Worm (Caenorhabditis elegans) whole organism, L4 larva: ENCODE results near the gene gtr-1.
A peak's percentile ranks its signal among the peaks of the same experiment; 100 is the strongest.

Experiments
- D1046.2 ChIP-seq: fragments of 200-800 bp; sonication (Bioruptor generic); IDR thresholded peaks from 2 replicates; pipeline ENCODE4 v1.3.6; 2022; ENCODE audit warnings: missing genetic modification characterization, missing compliant biosample characterization
- F10B5.3 ChIP-seq: sonication (generic microtip); optimal IDR thresholded peaks from 2 replicates; lab custom pipeline; 2016; ENCODE audit warnings: mild to moderate bottlenecking, missing genetic modification characterization, missing compliant biosample characterization
- F37D6.2 ChIP-seq: sonication (generic microtip); optimal IDR thresholded peaks from 2 replicates; lab custom pipeline; 2016; ENCODE audit warnings: mild to moderate bottlenecking, missing genetic modification characterization, missing compliant biosample characterization
- F49E8.2 ChIP-seq: sonication (generic microtip); optimal IDR thresholded peaks from 2 replicates; lab custom pipeline; 2016; ENCODE audit warnings: missing compliant biosample characterization, mild to moderate bottlenecking, missing genetic modification characterization, borderline replicate concordance
- R02D3.7 ChIP-seq: fragments of 150-350 bp; sonication (generic microtip); optimal IDR thresholded peaks from 3 replicates; lab custom pipeline; 2014; ENCODE audit warnings: missing biosample characterization, missing genetic modification characterization
- T26A8.4 ChIP-seq: fragments of 200-800 bp; sonication (Bioruptor generic); IDR thresholded peaks from 2 replicates; pipeline ENCODE4 v1.3.6; 2022; ENCODE audit warnings: missing genetic modification characterization, missing compliant biosample characterization
- Y48G9A.11 ChIP-seq: fragments of 200-800 bp; sonication (Bioruptor generic); IDR thresholded peaks from 2 replicates; pipeline ENCODE4 v1.3.6; 2022; ENCODE audit warnings: missing genetic modification reagents, missing genetic modification characterization, missing compliant biosample characterization
- ZK546.5 ChIP-seq, 2 experiments: sonication (generic microtip); optimal IDR thresholded peaks; 2 replicates each; lab custom pipeline; 2017; ENCODE audit warnings: missing biosample characterization in 2 of 2, missing genetic modification characterization in 2 of 2
- aha-1 ChIP-seq: fragments of 150-350 bp; peaks from one replicate; lab custom pipeline; 2014; ENCODE audit warnings: missing biosample characterization, missing genetic modification characterization
- aly-2 ChIP-seq: sonication (generic microtip); optimal IDR thresholded peaks from 2 replicates; lab custom pipeline; 2018; ENCODE audit warnings: missing biosample characterization, missing genetic modification characterization
- attf-4 ChIP-seq: sonication (generic microtip); optimal IDR thresholded peaks from 3 replicates; lab custom pipeline; 2017; ENCODE audit warnings: missing biosample characterization, missing genetic modification characterization
- ceh-32 ChIP-seq: sonication (generic microtip); optimal IDR thresholded peaks from 2 replicates; lab custom pipeline; 2016; ENCODE audit warnings: mild to moderate bottlenecking, missing genetic modification characterization, missing compliant biosample characterization; ENCODE audit not compliant: poor library complexity
- ces-1 ChIP-seq: fragments of 150-350 bp; sonication (generic microtip); optimal IDR thresholded peaks from 4 replicates; lab custom pipeline; 2014; ENCODE audit warnings: missing biosample characterization, missing genetic modification reagents, missing genetic modification characterization
- ctbp-1 ChIP-seq: fragments of 200-800 bp; sonication (Bioruptor generic); IDR thresholded peaks from 2 replicates; pipeline ENCODE4 v1.3.6; 2022; ENCODE audit warnings: missing genetic modification reagents, missing genetic modification characterization, missing compliant biosample characterization
- daf-16 ChIP-seq, 3 experiments: sonication (generic microtip); optimal IDR thresholded peaks; 2 replicates each; lab custom pipeline; 2016 to 2017; ENCODE audit warnings: missing genetic modification characterization in 3 of 3, missing genetic modification reagents in 3 of 3, mild to moderate bottlenecking in 2 of 3, missing compliant biosample characterization in 2 of 3, missing biosample characterization in 1 of 3, moderate library complexity in 1 of 3
- dmd-6 ChIP-seq: fragments of 200-800 bp; sonication (Bioruptor generic); IDR thresholded peaks from 2 replicates; pipeline ENCODE4 v1.3.6; 2022; ENCODE audit warnings: missing genetic modification reagents, missing genetic modification characterization, missing compliant biosample characterization
- dmd-8 ChIP-seq: fragments of 200-800 bp; sonication (Bioruptor generic); IDR thresholded peaks from 2 replicates; pipeline ENCODE4 v1.3.6; 2022; ENCODE audit warnings: missing genetic modification characterization, missing compliant biosample characterization
- fos-1 ChIP-seq: fragments of 150-350 bp; optimal IDR thresholded peaks from 2 replicates; lab custom pipeline; 2014; ENCODE audit warnings: missing biosample characterization, missing genetic modification characterization
- gei-8 ChIP-seq: fragments of 200-800 bp; sonication (Bioruptor generic); optimal IDR thresholded peaks from 2 replicates; lab custom pipeline; 2018; ENCODE audit warnings: mild to moderate bottlenecking, missing genetic modification characterization, missing compliant biosample characterization
- hif-1 ChIP-seq, 2 experiments: sonication (generic microtip); optimal IDR thresholded peaks; 2 replicates each; lab custom pipeline; 2016 to 2017; ENCODE audit warnings: missing compliant biosample characterization in 2 of 2, missing genetic modification characterization in 2 of 2, missing genetic modification reagents in 2 of 2, missing genotype in 2 of 2, mild to moderate bottlenecking in 1 of 2
- jun-1 ChIP-seq: fragments of 150-350 bp; optimal IDR thresholded peaks from 2 replicates; lab custom pipeline; 2014; ENCODE audit warnings: missing biosample characterization, missing genetic modification reagents, missing genetic modification characterization
- lim-7 ChIP-seq: fragments of 200-800 bp; sonication (Bioruptor generic); IDR thresholded peaks from 2 replicates; pipeline ENCODE4 v1.3.6; 2022; ENCODE audit warnings: missing genetic modification characterization, missing compliant biosample characterization
- lin-1 ChIP-seq: fragments of 200-800 bp; sonication (Bioruptor generic); IDR thresholded peaks from 2 replicates; pipeline ENCODE4 v1.3.6; 2022; ENCODE audit warnings: missing genetic modification reagents, missing genetic modification characterization, missing compliant biosample characterization
- lin-13 ChIP-seq: fragments of 150-350 bp; optimal IDR thresholded peaks from 2 replicates; lab custom pipeline; 2014; ENCODE audit warnings: missing biosample characterization, missing genetic modification reagents, missing genetic modification characterization
- lin-15B ChIP-seq: fragments of 150-350 bp; sonication (generic microtip); optimal IDR thresholded peaks from 3 replicates; lab custom pipeline; 2014; ENCODE audit warnings: missing biosample characterization, missing genetic modification characterization
- lin-29 ChIP-seq: fragments of 200-800 bp; sonication (Bioruptor generic); IDR thresholded peaks from 2 replicates; pipeline ENCODE4 v1.3.6; 2022; ENCODE audit warnings: missing genetic modification reagents, missing genetic modification characterization, missing compliant biosample characterization
- lin-38 ChIP-seq: fragments of 200-800 bp; sonication (Bioruptor generic); IDR thresholded peaks from 2 replicates; pipeline ENCODE4 v1.3.6; 2022; ENCODE audit warnings: missing genetic modification reagents, missing genetic modification characterization, missing compliant biosample characterization
- lin-39 ChIP-seq: fragments of 150-350 bp; optimal IDR thresholded peaks from 2 replicates; lab custom pipeline; 2014; ENCODE audit warnings: missing biosample characterization, missing genetic modification reagents, missing genetic modification characterization
- lir-3 ChIP-seq: sonication (generic microtip); optimal IDR thresholded peaks from 2 replicates; lab custom pipeline; 2016; ENCODE audit warnings: mild to moderate bottlenecking, missing genetic modification characterization, missing compliant biosample characterization
- madf-5 ChIP-seq, 2 experiments: fragments of 200-800 bp; sonication (Bioruptor generic); IDR thresholded peaks; 2 replicates each; pipeline ENCODE4 v1.3.6; 2022; ENCODE audit warnings: missing compliant biosample characterization in 2 of 2, missing genetic modification characterization in 2 of 2
- mes-2 ChIP-seq: sonication (generic microtip); optimal IDR thresholded peaks from 2 replicates; lab custom pipeline; 2016; ENCODE audit warnings: missing genotype, mild to moderate bottlenecking, missing genetic modification characterization, missing compliant biosample characterization; ENCODE audit not compliant: poor library complexity, severe bottlenecking
- mxl-3 ChIP-seq: fragments of 200-800 bp; sonication (Bioruptor generic); optimal IDR thresholded peaks from 2 replicates; lab custom pipeline; 2018; ENCODE audit warnings: mild to moderate bottlenecking, missing genetic modification characterization, missing compliant biosample characterization
- nhr-10 ChIP-seq: fragments of 150-350 bp; optimal IDR thresholded peaks from 2 replicates; lab custom pipeline; 2014; ENCODE audit warnings: missing biosample characterization, missing genetic modification characterization
- nhr-11 ChIP-seq: fragments of 150-350 bp; optimal IDR thresholded peaks from 2 replicates; lab custom pipeline; 2014; ENCODE audit warnings: missing biosample characterization, missing genetic modification characterization
- nhr-111 ChIP-seq: fragments of 200-800 bp; sonication (Bioruptor generic); optimal IDR thresholded peaks from 2 replicates; lab custom pipeline; 2018; ENCODE audit warnings: mild to moderate bottlenecking, missing genetic modification characterization, missing compliant biosample characterization
- nhr-237 ChIP-seq: sonication (generic microtip); optimal IDR thresholded peaks from 2 replicates; lab custom pipeline; 2017; ENCODE audit warnings: missing biosample characterization, missing genetic modification characterization
- nhr-28 ChIP-seq: fragments of 150-350 bp; optimal IDR thresholded peaks from 2 replicates; lab custom pipeline; 2014; ENCODE audit warnings: missing biosample characterization, missing genetic modification characterization
- nhr-41 ChIP-seq: fragments of 200-800 bp; sonication (Bioruptor generic); IDR thresholded peaks from 2 replicates; pipeline ENCODE4 v1.3.6; 2022; ENCODE audit warnings: missing genetic modification reagents, missing genetic modification characterization, missing compliant biosample characterization
- nhr-6 ChIP-seq: fragments of 150-350 bp; optimal IDR thresholded peaks from 2 replicates; lab custom pipeline; 2014; ENCODE audit warnings: missing biosample characterization, missing genetic modification characterization
- nhr-76 ChIP-seq: fragments of 150-350 bp; optimal IDR thresholded peaks from 2 replicates; lab custom pipeline; 2014; ENCODE audit warnings: missing biosample characterization, missing genetic modification characterization
- pha-4 ChIP-seq, 2 experiments: fragments of 150-350 bp in 1 of 2; fragments of 200-800 bp in 1 of 2; sonication (Bioruptor generic) in 1 of 2; IDR thresholded peaks in 1 of 2; optimal IDR thresholded peaks in 1 of 2; 2 replicates each; pipeline versions ENCODE4 v1.3.6 to Lab custom; 2014 to 2022; ENCODE audit warnings: missing genetic modification characterization in 2 of 2, missing genetic modification reagents in 2 of 2, missing biosample characterization in 1 of 2, missing compliant biosample characterization in 1 of 2
- rbr-2 ChIP-seq: sonication (generic microtip); optimal IDR thresholded peaks from 2 replicates; lab custom pipeline; 2016; ENCODE audit warnings: missing genotype, missing genetic modification characterization, missing compliant biosample characterization
- saeg-2 ChIP-seq: fragments of 200-800 bp; sonication (Bioruptor generic); IDR thresholded peaks from 2 replicates; pipeline ENCODE4 v1.3.6; 2022; ENCODE audit warnings: missing genetic modification reagents, missing genetic modification characterization, missing compliant biosample characterization
- set-16 ChIP-seq: fragments of 200-800 bp; sonication (Bioruptor generic); IDR thresholded peaks from 2 replicates; pipeline ENCODE4 v1.3.6; 2022; ENCODE audit warnings: missing genetic modification reagents, missing genetic modification characterization, missing compliant biosample characterization
- snpc-1.2 ChIP-seq: fragments of 200-800 bp; sonication (Bioruptor generic); IDR thresholded peaks from 2 replicates; pipeline ENCODE4 v1.3.6; 2022; ENCODE audit warnings: missing genetic modification reagents, missing genetic modification characterization, missing compliant biosample characterization
- spr-3 ChIP-seq: fragments of 200-800 bp; sonication (Bioruptor generic); optimal IDR thresholded peaks from 2 replicates; lab custom pipeline; 2018; ENCODE audit warnings: mild to moderate bottlenecking, missing genetic modification characterization, missing compliant biosample characterization
- unc-62 ChIP-seq, 3 experiments: fragments of 150-350 bp in 1 of 3; sonication (generic microtip); optimal IDR thresholded peaks in 2 of 3; peaks in 1 of 3; 1 replicate in 1 of 3; 2 replicates in 2 of 3; lab custom pipeline; 2014 to 2017; ENCODE audit warnings: missing biosample characterization in 3 of 3, missing genetic modification characterization in 3 of 3, missing genetic modification reagents in 3 of 3, missing genotype in 1 of 3
- vab-7 ChIP-seq: fragments of 200-800 bp; sonication (Bioruptor generic); IDR thresholded peaks from 2 replicates; pipeline ENCODE4 v1.3.6; 2022; ENCODE audit warnings: missing genetic modification reagents, missing genetic modification characterization, missing compliant biosample characterization
- zip-11 ChIP-seq: fragments of 200-800 bp; sonication (Bioruptor generic); IDR thresholded peaks from 2 replicates; pipeline ENCODE4 v1.3.6; 2022; ENCODE audit warnings: missing genetic modification characterization, missing compliant biosample characterization

Gene gtr-1

ce11 chrX:768061-768646 is 34.4 kb upstream of the gtr-1 start, which contains the start of the genes trap-2 and ile-2 (continued):
- TF ChIP-seq hif-1 (tag; optimal IDR thresholded peaks at IDR 0.05; lab: Kevin White, UChicago) (peak; percentile 69 to 93), dmd-8 (GFP tag; lab: Robert Waterston, UW) (no peak), lin-38 (GFP tag; lab: Robert Waterston, UW) (peak; percentile 99), ctbp-1 (peak; percentile 80), unc-62 (GFP tag; optimal IDR thresholded peaks at IDR 0.05 in 1 of 2; lab: Kevin White, UChicago) (peak in 1 of 2 experiments; percentile 99), unc-62 (tag; optimal IDR thresholded peaks at IDR 0.05; lab: Kevin White, UChicago) (no peak), dmd-6 (GFP tag; lab: Robert Waterston, UW) (peak; percentile 96), ces-1 (GFP tag; lab: Kevin White, UChicago) (no peak), zip-11 (GFP tag; lab: Robert Waterston, UW) (no peak), nhr-6 (tag; lab: Kevin White, UChicago) (peak; percentile 96), lir-3 (peak; percentile 50), nhr-111 (GFP tag; lab: Kevin White, UChicago) (no peak), lin-15B (tag; lab: Kevin White, UChicago) (peak; percentile 66), rbr-2 (peak; percentile 97), lin-1 (GFP tag; lab: Robert Waterston, UW) (peak; percentile 91), nhr-76 (tag; lab: Kevin White, UChicago) (no peak), nhr-10 (tag; lab: Kevin White, UChicago) (peak; percentile 56), nhr-41 (peak; percentile 92), nhr-237 (tag; lab: Kevin White, UChicago) (no peak), aly-2 (no peak), vab-7 (GFP tag; lab: Robert Waterston, UW) (peak; percentile 59; the same call in 1 of the 2 replicates), Y48G9A.11 (GFP tag; lab: Robert Waterston, UW) (no peak), fos-1 (tag; lab: Kevin White, UChicago) (no peak), lin-13 (GFP tag; lab: Kevin White, UChicago) (peak; percentile 92), madf-5 (GFP tag; IDR thresholded peaks at IDR 0.05; lab: Robert Waterston, UW) (0 out of 4 replicates have a peak, but pooled peaks of 1 of the 2 experiments have one; percentile 41), ceh-32 (tag; lab: Kevin White, UChicago) (peak; percentile 6), R02D3.7 (no peak), nhr-11 (peak; percentile 94), lim-7 (0 out of 2 replicates have a peak, but pooled peaks have one; percentile 51), pha-4 (GFP tag; IDR thresholded peaks at IDR 0.05; lab: Robert Waterston, UW) (peak; percentile 82), pha-4 (tag; optimal IDR thresholded peaks at IDR 0.05; lab: Kevin White, UChicago) (no peak), daf-16 (GFP tag; optimal IDR thresholded peaks at IDR 0.05; lab: Kevin White, UChicago) (peak; percentile 80 to 88), daf-16 (tag; optimal IDR thresholded peaks at IDR 0.05; lab: Kevin White, UChicago) (peak; percentile 68), nhr-28 (tag; lab: Kevin White, UChicago) (peak; percentile 94), D1046.2 (peak; percentile 99), spr-3 (GFP tag; lab: Kevin White, UChicago) (peak; percentile 79), saeg-2 (GFP tag; lab: Robert Waterston, UW) (peak; percentile 69; the same call in 1 of the 2 replicates), ZK546.5 (tag; optimal IDR thresholded peaks at IDR 0.05; lab: Kevin White, UChicago) (peak in 1 of 2 experiments; percentile 82), attf-4 (no peak), T26A8.4 (GFP tag; lab: Robert Waterston, UW) (peak; percentile 89), set-16 (peak; percentile 80), jun-1 (tag; lab: Kevin White, UChicago) (peak; percentile 54), F37D6.2 (tag; lab: Kevin White, UChicago) (peak; percentile 83), snpc-1.2 (GFP tag; lab: Robert Waterston, UW) (peak; percentile 47; the same call in 1 of the 2 replicates), aha-1 (tag; lab: Kevin White, UChicago) (peak; percentile 98), lin-29 (peak; percentile 77), mxl-3 (GFP tag; lab: Kevin White, UChicago) (peak; percentile 99), lin-39 (tag; lab: Kevin White, UChicago) (no peak), gei-8 (GFP tag; lab: Kevin White, UChicago) (no peak), F10B5.3 (peak; percentile 72), mes-2 (peak; percentile 94), F49E8.2 (tag; lab: Kevin White, UChicago) (no peak)
